Fruit fly (Drosophila melanogaster): ENCODE results near the gene CG15256.
A peak's percentile ranks its signal among the peaks of the same experiment; 100 is the strongest.

The CG15256 gene

dm6 chr2L:15504534-15504933, 45.6 kb upstream of the CG15256 start:
- TF ChIP-seq CG16813 (GFP tag; IDR thresholded peaks at IDR 0.05; ENCODE audit: partially characterized antibody) (peak; percentile 17; the same call in 1 of the 3 replicates), z (GFP tag; IDR thresholded peaks at IDR 0.05) (no peak), vnd (GFP tag; IDR thresholded peaks at IDR 0.05; ENCODE audit: partially characterized antibody) (0 out of 3 replicates have a peak, but pooled peaks have one; percentile 29), CG6791 (GFP tag; IDR thresholded peaks at IDR 0.05; ENCODE audit: partially characterized antibody) (peak; percentile 36; the same call in 2 of the 3 replicates), Opbp (GFP tag; IDR thresholded peaks at IDR 0.05; ENCODE audit: partially characterized antibody) (peak; percentile 24; the same call in 1 of the 3 replicates), CG42726 (GFP tag; IDR thresholded peaks at IDR 0.05; ENCODE audit: partially characterized antibody) (peak; percentile 11; the same call in 1 of the 2 replicates), nau (GFP tag; optimal IDR thresholded peaks at IDR 0.05) (no peak), sc (optimal IDR thresholded peaks at IDR 0.05) (no peak), sc (GFP tag; optimal IDR thresholded peaks at IDR 0.05) (no peak), CG32532 (GFP tag; IDR thresholded peaks at IDR 0.05) (no peak), CG9876 (GFP tag; optimal IDR thresholded peaks at IDR 0.05) (no peak), Bgb (GFP tag; IDR thresholded peaks at IDR 0.05; ENCODE audit: partially characterized antibody) (peak; percentile 68; the same call in 1 of the 2 replicates), Dp (GFP tag; optimal IDR thresholded peaks at IDR 0.05) (peak; percentile 45), amos (GFP tag; IDR thresholded peaks at IDR 0.05; ENCODE audit: partially characterized antibody) (peak; percentile 63), trem (tag; optimal IDR thresholded peaks at IDR 0.05) (no peak), dm (GFP tag; optimal IDR thresholded peaks at IDR 0.05) (no peak), knrl (GFP tag; IDR thresholded peaks at IDR 0.05; ENCODE audit: partially characterized antibody) (peak; percentile 58), Gug (GFP tag; IDR thresholded peaks at IDR 0.05) (no peak), chm (GFP tag; IDR thresholded peaks at IDR 0.05) (no peak), CG5245 (GFP tag; optimal IDR thresholded peaks at IDR 0.05) (no peak), CTCF (GFP tag; optimal IDR thresholded peaks at IDR 0.05) (peak; percentile 92), E2f2 (GFP tag; IDR thresholded peaks at IDR 0.05) (peak; percentile 69), E2f1 (GFP tag; IDR thresholded peaks at IDR 0.05) (no peak), CG3847 (GFP tag; IDR thresholded peaks at IDR 0.05) (no peak), stwl (tag; optimal IDR thresholded peaks at IDR 0.05) (peak; percentile 57), pfk (GFP tag; optimal IDR thresholded peaks at IDR 0.05) (no peak), ap (GFP tag; IDR thresholded peaks at IDR 0.05) (no peak), HLH4C (GFP tag; IDR thresholded peaks at IDR 0.05; ENCODE audit: partially characterized antibody) (0 out of 3 replicates have a peak, but pooled peaks have one; percentile 16), CG14710 (tag; optimal IDR thresholded peaks at IDR 0.05) (no peak)

- no peak for TF ChIP-seq prd (optimal IDR thresholded peaks at IDR 0.05)
- TF ChIP-seq prd (GFP tag; IDR thresholded peaks at IDR 0.05), result peak; percentile 39; the same call in 2 of the 3 replicates
- no peak for TF ChIP-seq CG14441 (GFP tag; IDR thresholded peaks at IDR 0.05)
- TF ChIP-seq zen (tag; optimal IDR thresholded peaks at IDR 0.05), result peak; percentile 61
- no peak for TF ChIP-seq CG13287 (GFP tag; IDR thresholded peaks at IDR 0.05; ENCODE audit: partially characterized antibody)
- TF ChIP-seq Hr78 (GFP tag; optimal IDR thresholded peaks at IDR 0.05), result no peak
- TF ChIP-seq Ets65A (GFP tag), result peak; percentile 66
- TF ChIP-seq D19A (tag; optimal IDR thresholded peaks at IDR 0.05), result no peak
- no peak for TF ChIP-seq phol (tag; optimal IDR thresholded peaks at IDR 0.05)
- TF ChIP-seq CG4404 (GFP tag; IDR thresholded peaks at IDR 0.05), result 0 out of 2 replicates have a peak, but pooled peaks have one; percentile 8
These were observed 12.8 kb upstream of the CG15256 start for dm6 chr2L:15537402-15537801.

- TF ChIP-seq CG18262 (tag; optimal IDR thresholded peaks at IDR 0.05) (no peak), CG17186 (GFP tag; optimal IDR thresholded peaks at IDR 0.05) (no peak), MTF-1 (GFP tag; optimal IDR thresholded peaks at IDR 0.05; ENCODE audit: borderline replicate concordance) (no peak), CG9437 (GFP tag; optimal IDR thresholded peaks at IDR 0.05) (no peak), ewg (GFP tag; optimal IDR thresholded peaks at IDR 0.05) (no peak), bsh (GFP tag; optimal IDR thresholded peaks at IDR 0.05) (no peak), twi (tag; optimal IDR thresholded peaks at IDR 0.05) (no peak), CG17385 (GFP tag; optimal IDR thresholded peaks at IDR 0.05) (no peak), Nf-YB (GFP tag; optimal IDR thresholded peaks at IDR 0.05) (no peak), Deaf1 (tag; optimal IDR thresholded peaks at IDR 0.05) (no peak), D19B (GFP tag; optimal IDR thresholded peaks at IDR 0.05) (no peak), nau (GFP tag; optimal IDR thresholded peaks at IDR 0.05) (no peak)
These were observed 3.0 kb upstream of the CG15256 start, which contains the start of gene Skadu for dm6 chr2L:15547219-15547618. TSS of gene Skadu (plus strand) at chr2L:15547519.

Measured in whole organism, embryonic.